Fruit fly (Drosophila melanogaster): ENCODE data around the gene dpr4.

DNA sequence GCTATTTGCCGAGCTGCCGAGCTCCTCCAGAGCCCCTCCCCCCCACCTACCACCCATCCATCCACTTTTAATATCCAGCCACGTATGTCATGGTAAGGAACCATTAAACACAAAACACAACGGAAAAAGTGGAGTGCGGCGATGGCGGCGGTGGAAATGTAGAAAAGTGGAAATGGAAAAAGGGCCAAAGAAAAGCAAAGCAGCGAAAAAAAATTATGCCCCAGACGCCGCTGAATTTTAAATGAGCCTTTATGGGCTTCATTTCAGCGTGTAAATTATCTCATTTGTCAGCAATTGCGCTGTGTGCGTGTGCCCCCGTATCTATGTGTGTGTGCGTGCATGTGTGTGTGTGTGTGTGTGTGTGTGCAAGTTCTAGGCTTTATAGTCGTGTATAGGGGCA lies 8.3 kb upstream of the dpr4 start:
- TF ChIP-seq CG6808 (GFP tag; optimal IDR thresholded peaks at IDR 0.05) (no peak), ss (GFP tag; optimal IDR thresholded peaks at IDR 0.05) (no peak), CG10631 (GFP tag; optimal IDR thresholded peaks at IDR 0.05) (no peak)

Data from whole organism, prepupa.